Fruit fly (Drosophila melanogaster) whole organism, pupa: ENCODE measurements around the gene FucTC.

ENCODE experiments used
- CG9948 ChIP-seq: fragments of 200-800 bp; sonication (Bioruptor generic); optimal IDR thresholded peaks from 2 replicates; lab custom pipeline; 2018; ENCODE audit warnings: missing biosample characterization, mild to moderate bottlenecking, missing genetic modification characterization, moderate library complexity
- Ets98B ChIP-seq: fragments of 200-800 bp; sonication (Bioruptor generic); IDR thresholded peaks from 2 replicates; pipeline ENCODE4 v1.3.6; 2022; ENCODE audit warnings: missing biosample characterization, missing genetic modification characterization

FucTC gene

DNA sequence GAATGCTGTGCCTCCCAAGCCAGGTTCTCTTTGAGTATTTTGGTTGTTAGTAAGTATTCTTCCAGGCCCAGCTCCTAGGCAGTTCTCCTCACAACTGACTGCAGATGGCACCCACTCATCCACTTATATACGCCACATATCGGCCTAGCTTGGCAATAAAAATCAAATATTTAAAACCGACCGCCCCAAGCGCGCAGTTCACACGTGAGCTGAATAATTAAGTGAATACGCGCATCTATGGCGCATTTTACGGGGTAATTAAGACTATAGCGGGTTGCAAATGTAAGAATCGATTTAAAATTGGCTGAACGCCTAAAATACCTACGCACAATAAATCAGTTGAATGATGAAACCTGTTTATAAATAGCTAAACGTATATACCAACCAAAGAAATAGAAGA lies 51.1 kb downstream of the FucTC start, which contains the start of gene CG40486:
Gene CG40486, minus strand, starts transcription at position 101 of the 400 bp plus-strand sequence.
- TF ChIP-seq CG9948 (tag; lab: Kevin White, UChicago), result no peak
- no peak for TF ChIP-seq Ets98B (GFP tag; lab: Robert Waterston, UW)
